Fruit fly (Drosophila melanogaster) whole organism, embryonic: Measurements from ENCODE around the gene CG5697.
A peak's percentile ranks its signal among the peaks of the same experiment; 100 is the strongest.

ENCODE experiments used
- CG10654 ChIP-seq: fragments of 200-800 bp; sonication (Bioruptor generic); optimal IDR thresholded peaks from 2 replicates; lab custom pipeline; 2016; ENCODE audit warnings: missing biosample characterization, missing genetic modification characterization
- CG16813 ChIP-seq: fragments of 200-800 bp; sonication (Bioruptor generic); IDR thresholded peaks from 3 replicates; pipeline ENCODE4 v1.3.6; 2022; ENCODE audit warnings: missing biosample characterization, missing genetic modification characterization; ENCODE audit not compliant: partially characterized antibody
- CG17385 ChIP-seq: fragments of 200-800 bp; sonication (Bioruptor generic); optimal IDR thresholded peaks from 3 replicates; lab custom pipeline; 2018; ENCODE audit warnings: missing biosample characterization, mild to moderate bottlenecking, missing genetic modification characterization
- CG1792 ChIP-seq: fragments of 200-800 bp; sonication (Bioruptor generic); optimal IDR thresholded peaks from 2 replicates; lab custom pipeline; 2016; ENCODE audit warnings: missing biosample characterization, missing genetic modification characterization
- CG18011 ChIP-seq: fragments of 200-800 bp; sonication (Bioruptor generic); optimal IDR thresholded peaks from 2 replicates; lab custom pipeline; 2017; ENCODE audit warnings: missing biosample characterization, missing genetic modification characterization, mild to moderate bottlenecking, moderate library complexity, missing genotype
- CG2120 ChIP-seq: fragments of 200-800 bp; sonication (Bioruptor generic); optimal IDR thresholded peaks from 3 replicates; lab custom pipeline; 2016; ENCODE audit warnings: missing biosample characterization, missing genetic modification characterization
- CG3065 ChIP-seq: fragments of 200-800 bp; sonication (Bioruptor generic); optimal IDR thresholded peaks from 2 replicates; lab custom pipeline; 2016; ENCODE audit warnings: missing biosample characterization, missing genetic modification characterization
- CG31224 ChIP-seq: fragments of 200-800 bp; sonication (Bioruptor generic); IDR thresholded peaks from 2 replicates; pipeline ENCODE4 v1.3.6; 2022; ENCODE audit warnings: missing biosample characterization, missing genetic modification characterization
- CG3163 ChIP-seq: fragments of 200-800 bp; sonication (Bioruptor generic); optimal IDR thresholded peaks from 3 replicates; lab custom pipeline; 2016; ENCODE audit warnings: missing biosample characterization, missing genetic modification characterization
- CG32532 ChIP-seq: fragments of 200-800 bp; sonication (Bioruptor generic); IDR thresholded peaks from 2 replicates; pipeline ENCODE4 v1.3.6; 2022; ENCODE audit warnings: missing biosample characterization, missing genetic modification characterization
- CG34376 ChIP-seq: fragments of 200-800 bp; sonication (Bioruptor generic); optimal IDR thresholded peaks from 2 replicates; lab custom pipeline; 2018; ENCODE audit warnings: missing biosample characterization, mild to moderate bottlenecking, missing genetic modification characterization
- CG42726 ChIP-seq: fragments of 200-800 bp; sonication (Bioruptor generic); IDR thresholded peaks from 2 replicates; pipeline ENCODE4 v1.3.6; 2022; ENCODE audit warnings: missing biosample characterization, missing genetic modification characterization; ENCODE audit not compliant: partially characterized antibody
- CG4424 ChIP-seq: fragments of 200-800 bp; sonication (Bioruptor generic); optimal IDR thresholded peaks from 3 replicates; lab custom pipeline; 2016; ENCODE audit warnings: missing biosample characterization, missing genetic modification characterization
- CG7372 ChIP-seq: fragments of 200-800 bp; sonication (Bioruptor generic); IDR thresholded peaks from 2 replicates; pipeline ENCODE4 v1.3.6; 2022; ENCODE audit warnings: missing biosample characterization, missing genetic modification characterization
- CG9727 ChIP-seq: fragments of 200-800 bp; sonication (Bioruptor generic); optimal IDR thresholded peaks from 3 replicates; lab custom pipeline; 2017; ENCODE audit warnings: missing biosample characterization, mild to moderate bottlenecking, missing genetic modification characterization
- CG9876 ChIP-seq: fragments of 200-800 bp; sonication (Bioruptor generic); optimal IDR thresholded peaks from 2 replicates; lab custom pipeline; 2016; ENCODE audit warnings: missing biosample characterization, missing genetic modification characterization
- CG9932 ChIP-seq: fragments of 200-800 bp; sonication (Bioruptor generic); IDR thresholded peaks from 2 replicates; pipeline ENCODE4 v1.3.6; 2022; ENCODE audit warnings: missing biosample characterization, missing genetic modification characterization
- CoRest ChIP-seq: fragments of 200-800 bp; sonication (Bioruptor generic); optimal IDR thresholded peaks from 3 replicates; lab custom pipeline; 2018; ENCODE audit warnings: missing biosample characterization, mild to moderate bottlenecking, missing genetic modification characterization, moderate library complexity
- Deaf1 ChIP-seq: fragments of 200-800 bp; optimal IDR thresholded peaks from 3 replicates; lab custom pipeline; 2019; ENCODE audit warnings: missing biosample characterization, mild to moderate bottlenecking, missing genetic modification characterization, moderate library complexity
- Dp ChIP-seq: fragments of 200-800 bp; sonication (Bioruptor generic); optimal IDR thresholded peaks from 2 replicates; lab custom pipeline; 2018; ENCODE audit warnings: missing biosample characterization, mild to moderate bottlenecking, missing genetic modification characterization, moderate library complexity
- Drgx ChIP-seq: fragments of 200-800 bp; sonication (Bioruptor generic); IDR thresholded peaks from 2 replicates; pipeline ENCODE4 v1.3.6; 2022; ENCODE audit warnings: missing biosample characterization, missing genetic modification characterization
- GATAe ChIP-seq: fragments of 200-800 bp; sonication (Bioruptor generic); conservative IDR thresholded peaks from 2 replicates; pipeline ENCODE4 v1.3.6; 2022; ENCODE audit warnings: missing biosample characterization, missing genetic modification characterization
- Lhr ChIP-seq: fragments of 200-800 bp; sonication (Bioruptor generic); optimal IDR thresholded peaks from 3 replicates; lab custom pipeline; 2017; ENCODE audit warnings: mild to moderate bottlenecking, missing biosample characterization, missing genetic modification reagents, missing genetic modification characterization
- Lpt ChIP-seq: fragments of >200 bp; optimal IDR thresholded peaks from 2 replicates; lab custom pipeline; 2018; ENCODE audit warnings: missing biosample characterization, missing genetic modification characterization
- Mes4 ChIP-seq: fragments of 200-800 bp; sonication (Bioruptor generic); optimal IDR thresholded peaks from 2 replicates; lab custom pipeline; 2016; ENCODE audit warnings: missing biosample characterization, missing genetic modification characterization
- NC2β ChIP-seq: fragments of 200-800 bp; sonication (Bioruptor generic); optimal IDR thresholded peaks from 2 replicates; lab custom pipeline; 2016; ENCODE audit warnings: missing biosample characterization, missing genetic modification characterization
- Nf-YB ChIP-seq: fragments of 200-800 bp; sonication (Bioruptor generic); optimal IDR thresholded peaks from 3 replicates; lab custom pipeline; 2019; ENCODE audit warnings: missing biosample characterization, mild to moderate bottlenecking, missing genetic modification characterization, moderate library complexity
- Sox100B ChIP-seq: fragments of 200-800 bp; sonication (Bioruptor generic); optimal IDR thresholded peaks from 3 replicates; lab custom pipeline; 2018; ENCODE audit warnings: missing biosample characterization, mild to moderate bottlenecking, missing genetic modification characterization
- Spps ChIP-seq: fragments of 200-800 bp; sonication (Bioruptor generic); optimal IDR thresholded peaks from 2 replicates; lab custom pipeline; 2018; ENCODE audit warnings: missing biosample characterization, mild to moderate bottlenecking, missing genetic modification characterization
- TFAM ChIP-seq: fragments of 200-800 bp; sonication (Bioruptor generic); optimal IDR thresholded peaks from 2 replicates; lab custom pipeline; 2017; ENCODE audit warnings: missing biosample characterization, missing genetic modification characterization, inconsistent platforms
- az2 ChIP-seq: fragments of 200-800 bp; sonication (Bioruptor generic); optimal IDR thresholded peaks from 3 replicates; lab custom pipeline; 2016; ENCODE audit warnings: missing biosample characterization, missing genetic modification characterization
- cg ChIP-seq: fragments of 200-800 bp; sonication (Bioruptor generic); optimal IDR thresholded peaks from 3 replicates; lab custom pipeline; 2019; ENCODE audit warnings: missing biosample characterization, mild to moderate bottlenecking, missing genetic modification characterization, moderate library complexity
- disco-r ChIP-seq: fragments of 200-800 bp; sonication (Bioruptor generic); optimal IDR thresholded peaks from 2 replicates; lab custom pipeline; 2016; ENCODE audit warnings: missing biosample characterization, missing genetic modification characterization
- dmrt99B ChIP-seq: fragments of 200-800 bp; sonication (Bioruptor generic); optimal IDR thresholded peaks from 2 replicates; lab custom pipeline; 2018; ENCODE audit warnings: missing biosample characterization, mild to moderate bottlenecking, missing genetic modification characterization, moderate library complexity
- kah ChIP-seq: fragments of 200-800 bp; sonication (Bioruptor generic); optimal IDR thresholded peaks from 2 replicates; lab custom pipeline; 2018; ENCODE audit warnings: missing biosample characterization, mild to moderate bottlenecking, missing genetic modification characterization
- lola ChIP-seq, 3 experiments: fragments of >200 bp in 2 of 3; fragments of 200-800 bp in 1 of 3; sonication (Bioruptor generic) in 1 of 3; optimal IDR thresholded peaks; 2 replicates each; lab custom pipeline; 2017 to 2019; ENCODE audit warnings: missing biosample characterization in 3 of 3, missing genetic modification characterization in 3 of 3, mild to moderate bottlenecking in 1 of 3, moderate library complexity in 1 of 3
- salm ChIP-seq: fragments of 200-800 bp; sonication (Bioruptor generic); optimal IDR thresholded peaks from 2 replicates; lab custom pipeline; 2018; ENCODE audit warnings: missing biosample characterization, mild to moderate bottlenecking, missing genetic modification characterization
- scrt ChIP-seq: fragments of 200-800 bp; sonication (Bioruptor generic); optimal IDR thresholded peaks from 2 replicates; lab custom pipeline; 2018; ENCODE audit warnings: missing biosample characterization, mild to moderate bottlenecking, missing genetic modification characterization, moderate library complexity
- so ChIP-seq: fragments of 200-800 bp; sonication (Bioruptor generic); IDR thresholded peaks from 3 replicates; pipeline ENCODE4 v1.3.6; 2022; ENCODE audit warnings: missing biosample characterization, missing genetic modification characterization
- wek ChIP-seq: fragments of 200-800 bp; sonication (Bioruptor generic); optimal IDR thresholded peaks from 3 replicates; lab custom pipeline; 2018; ENCODE audit warnings: missing biosample characterization, mild to moderate bottlenecking, missing genetic modification characterization, moderate library complexity
- zf30C ChIP-seq: fragments of 200-800 bp; sonication (Bioruptor generic); optimal IDR thresholded peaks from 3 replicates; lab custom pipeline; 2018; ENCODE audit warnings: missing biosample characterization, mild to moderate bottlenecking, missing genetic modification characterization

Gene CG5697

dm6 chr3R:21042399-21042798, 26.6 kb downstream of the CG5697 start, which contains the start of gene Dhc93AB:
Gene Dhc93AB (minus strand): TSS chr3R:21042499.
- TF ChIP-seq disco-r (GFP tag; lab: Kevin White, UChicago) (no peak), GATAe (GFP tag; lab: Robert Waterston, UW) (no peak), salm (tag; lab: Kevin White, UChicago) (no peak)

DNA sequence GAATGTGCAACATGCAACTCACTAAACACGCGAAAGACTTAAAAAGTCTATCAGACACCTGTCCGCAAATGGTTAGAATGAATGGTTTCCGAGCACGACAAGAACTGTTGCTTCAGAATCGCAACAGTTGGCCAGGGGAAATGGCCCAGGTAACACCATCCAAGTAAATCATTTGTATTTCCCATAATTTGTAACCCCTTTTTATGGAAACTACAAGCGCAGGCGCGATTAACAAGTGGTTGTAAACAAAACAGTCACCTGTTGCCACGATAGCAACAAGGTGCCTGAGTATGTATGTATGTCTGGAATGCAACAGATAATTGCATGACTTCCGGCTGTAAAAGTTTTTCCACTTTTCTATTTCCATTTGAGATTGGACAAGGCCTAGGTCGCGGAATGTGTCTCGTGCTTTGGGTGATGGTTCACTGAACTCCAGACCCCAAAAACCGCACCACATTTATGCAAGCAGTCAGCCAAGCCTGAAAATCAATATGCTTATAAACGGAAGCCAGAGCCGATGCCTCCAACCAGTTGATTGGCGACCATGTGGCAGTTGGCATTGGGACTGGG, 27.9 kb downstream of the CG5697 start, which contains the start of gene CG12278:
Gene CG12278 (plus strand): TSS at position 520 of the 570 bp plus-strand sequence.
- TF ChIP-seq Lpt (GFP tag; lab: Kevin White, UChicago): no peak
- peak; percentile 37 for TF ChIP-seq kah (GFP tag; lab: Kevin White, UChicago)
- TF ChIP-seq scrt (GFP tag; lab: Kevin White, UChicago): peak; percentile 99

dm6 chr3R:21045742-21046141, 30.0 kb downstream of the CG5697 start, which contains the start of gene CG31189:
Gene CG31189 (minus strand): TSS chr3R:21045842.
- TF ChIP-seq Drgx (GFP tag; lab: Robert Waterston, UW) (no peak), Lhr (no peak), CG32532 (GFP tag; lab: Robert Waterston, UW) (no peak), CG3065 (GFP tag; lab: Kevin White, UChicago) (no peak), wek (no peak), Spps (no peak), zf30C (GFP tag; lab: Kevin White, UChicago) (no peak)

DNA sequence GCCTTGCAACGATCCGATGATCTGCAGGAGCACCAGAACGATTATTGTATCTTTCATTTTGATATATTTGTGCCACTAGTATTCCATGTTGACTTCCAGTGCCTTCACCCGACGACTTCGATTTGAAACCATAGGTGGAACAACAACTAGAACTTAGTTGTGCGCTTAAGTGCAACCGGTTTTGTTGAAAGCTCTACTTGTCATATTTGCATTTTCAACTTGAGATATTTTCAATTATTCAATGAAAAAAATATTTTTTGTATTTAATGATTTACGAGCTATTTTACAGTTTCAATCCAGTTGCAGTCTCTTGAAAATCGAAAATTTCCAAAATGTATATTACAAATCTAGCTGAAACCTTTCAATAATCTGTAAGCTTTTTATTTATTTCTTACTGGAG, 31.2 kb downstream of the CG5697 start, which contains the start of gene CG31207:
Gene CG31207 (minus strand): TSS at position 101 of the 400 bp plus-strand sequence.
- TF ChIP-seq CG9876 (GFP tag; lab: Kevin White, UChicago) (no peak), cg (GFP tag; lab: Kevin White, UChicago) (no peak), TFAM (no peak), CG17385 (GFP tag; lab: Kevin White, UChicago) (no peak), CG42726 (GFP tag; lab: Robert Waterston, UW) (no peak), NC2β (GFP tag; lab: Kevin White, UChicago) (no peak), Mes4 (GFP tag; lab: Kevin White, UChicago) (no peak), Deaf1 (tag; lab: Kevin White, UChicago) (no peak), CG9932 (GFP tag; lab: Robert Waterston, UW) (no peak), CG4424 (GFP tag; lab: Kevin White, UChicago) (no peak), CoRest (no peak), az2 (no peak), dmrt99B (tag; lab: Kevin White, UChicago) (no peak)
- TF ChIP-seq, all 482 proteins: peak for 0

dm6 chr3R:21048729-21049128, 33.0 kb downstream of the CG5697 start, which contains the start of gene CG7079:
Gene CG7079 (minus strand): TSS chr3R:21048829.
- TF ChIP-seq CG18011 (GFP tag; lab: Kevin White, UChicago): no peak
- no peak for TF ChIP-seq Nf-YB (GFP tag; lab: Kevin White, UChicago)
- no peak for TF ChIP-seq CG3163 (GFP tag; lab: Kevin White, UChicago)
- no peak for TF ChIP-seq CG1792 (GFP tag; lab: Kevin White, UChicago)
- no peak for TF ChIP-seq Sox100B (GFP tag; lab: Kevin White, UChicago)
- TF ChIP-seq CG10654 (GFP tag; lab: Kevin White, UChicago): no peak
- TF ChIP-seq CG9727 (GFP tag; lab: Kevin White, UChicago): no peak
- TF ChIP-seq CG31224 (GFP tag; lab: Robert Waterston, UW): no peak
- TF ChIP-seq lola (GFP tag; optimal IDR thresholded peaks at IDR 0.05; lab: Kevin White, UChicago): no peak
- TF ChIP-seq TFAM: no peak
- TF ChIP-seq CG7372 (GFP tag; lab: Robert Waterston, UW): no peak
- no peak for TF ChIP-seq CG34376 (GFP tag; lab: Kevin White, UChicago)
- no peak for TF ChIP-seq CG16813 (GFP tag; lab: Robert Waterston, UW)
- TF ChIP-seq Dp (GFP tag; lab: Kevin White, UChicago): no peak
- no peak for TF ChIP-seq so (GFP tag; lab: Robert Waterston, UW)
- no peak for TF ChIP-seq CG2120
